Worm (Caenorhabditis elegans): ENCODE measurements around the gene copb-1.

DNA sequence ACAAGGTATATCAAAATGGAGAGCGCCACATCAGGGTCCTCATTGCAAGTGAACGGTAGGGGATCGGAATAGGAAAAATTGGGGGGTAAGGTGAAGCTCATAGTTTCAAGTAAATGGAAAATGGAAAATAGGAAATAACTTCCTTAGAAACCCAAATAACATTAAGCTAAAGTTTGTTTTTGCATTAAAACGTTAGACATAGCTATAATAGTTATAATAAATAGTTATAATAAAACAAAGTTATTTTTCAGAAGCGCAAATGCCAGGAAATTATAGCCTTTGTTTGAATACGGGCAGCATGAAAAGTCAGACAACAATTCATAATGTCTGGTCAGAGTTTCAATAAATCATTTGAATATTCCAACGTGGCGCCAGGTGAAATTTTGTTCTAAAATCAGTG lies 21.9 kb downstream of the copb-1 start, which contains the start of gene srg-24:
- TF ChIP-seq ZK546.5 (tag; optimal IDR thresholded peaks at IDR 0.05) (no peak), unc-62 (GFP tag; optimal IDR thresholded peaks at IDR 0.05) (no peak), sma-3 (GFP tag; optimal IDR thresholded peaks at IDR 0.05) (no peak), blmp-1 (tag; optimal IDR thresholded peaks at IDR 0.05; ENCODE audit: insufficient read depth) (no peak), lin-11 (tag; optimal IDR thresholded peaks at IDR 0.05) (no peak), aly-2 (tag; optimal IDR thresholded peaks at IDR 0.05) (no peak), nhr-11 (tag; optimal IDR thresholded peaks at IDR 0.05) (no peak), nhr-23 (tag; optimal IDR thresholded peaks at IDR 0.05) (no peak), unc-55 (GFP tag; optimal IDR thresholded peaks at IDR 0.05) (no peak), ceh-16 (tag; optimal IDR thresholded peaks at IDR 0.05) (no peak), ama-1 (optimal IDR thresholded peaks at IDR 0.05) (no peak)

Data from whole organism, L2 larva.